Fruit fly (Drosophila melanogaster): ENCODE data around the gene D19A.

DNA sequence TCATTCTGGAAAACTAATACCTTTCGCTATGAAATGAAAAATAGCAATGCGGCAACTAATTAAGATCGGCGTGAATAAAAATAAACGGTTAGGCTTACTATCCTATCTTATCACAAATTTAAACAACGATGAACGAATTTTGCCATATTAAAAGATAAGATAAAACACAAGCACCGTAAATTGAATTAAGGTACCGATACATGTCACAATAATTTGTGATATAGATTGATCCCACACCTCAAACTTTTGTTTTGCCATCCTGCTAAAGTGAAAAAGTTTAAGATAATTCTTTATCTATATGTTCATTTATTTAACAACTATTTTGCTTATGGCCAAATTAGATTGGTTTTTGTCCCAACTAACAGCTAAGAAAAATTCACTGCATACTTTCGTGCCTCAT lies 45.1 kb upstream of the D19A start, which contains the start of gene CG42714:
- TF ChIP-seq achi (GFP tag; optimal IDR thresholded peaks at IDR 0.05) = no peak
- no peak for TF ChIP-seq CG34406 (GFP tag; optimal IDR thresholded peaks at IDR 0.05)
- no peak for TF ChIP-seq Hr39 (GFP tag; optimal IDR thresholded peaks at IDR 0.05)
- no peak for TF ChIP-seq CG11762 (GFP tag; optimal IDR thresholded peaks at IDR 0.05; ENCODE audit: insufficient read depth)
- TF ChIP-seq Met (GFP tag; optimal IDR thresholded peaks at IDR 0.05) = no peak
- TF ChIP-seq CG10631 (GFP tag; optimal IDR thresholded peaks at IDR 0.05) = no peak
- no peak for TF ChIP-seq topi (GFP tag; optimal IDR thresholded peaks at IDR 0.05)
- TF ChIP-seq svp (GFP tag) = no peak
- no peak for TF ChIP-seq acj6 (GFP tag; optimal IDR thresholded peaks at IDR 0.05)
- no peak for TF ChIP-seq CG6854 (GFP tag; optimal IDR thresholded peaks at IDR 0.05)
- TF ChIP-seq eg (GFP tag; IDR thresholded peaks at IDR 0.05) = no peak
- TF ChIP-seq CG16779 (tag; optimal IDR thresholded peaks at IDR 0.05) = no peak
- no peak for TF ChIP-seq Blimp-1 (GFP tag; optimal IDR thresholded peaks at IDR 0.05)
- TF ChIP-seq CG6276 (GFP tag; optimal IDR thresholded peaks at IDR 0.05) = no peak

Measured in whole organism, prepupa.